Worm (Caenorhabditis elegans) whole organism, early embryonic: Measurements from ENCODE around the gene C14C10.2.

Source experiments
- B0310.2 ChIP-seq: sonication (generic microtip); optimal IDR thresholded peaks from 2 replicates; lab custom pipeline; 2016; ENCODE audit warnings: mild to moderate bottlenecking, missing genetic modification characterization, missing compliant biosample characterization
- F13C5.2 ChIP-seq: sonication (generic microtip); optimal IDR thresholded peaks from 2 replicates; lab custom pipeline; 2017; ENCODE audit warnings: mild to moderate bottlenecking, missing genetic modification characterization, inconsistent platforms, missing compliant biosample characterization
- aly-1 ChIP-seq: sonication (generic microtip); optimal IDR thresholded peaks from 2 replicates; lab custom pipeline; 2016; ENCODE audit warnings: missing genetic modification characterization, missing compliant biosample characterization
- ama-1 ChIP-seq: fragments of 150-350 bp; optimal IDR thresholded peaks from 2 replicates; lab custom pipeline; 2014
- ceh-13 ChIP-seq: fragments of 200-800 bp; sonication (Bioruptor generic); optimal IDR thresholded peaks from 2 replicates; lab custom pipeline; 2018; ENCODE audit warnings: mild to moderate bottlenecking, missing genetic modification characterization, missing compliant biosample characterization
- ceh-36 ChIP-seq: sonication (generic microtip); optimal IDR thresholded peaks from 2 replicates; lab custom pipeline; 2016; ENCODE audit warnings: missing genetic modification characterization, inconsistent platforms, missing compliant biosample characterization
- ets-7 ChIP-seq: sonication (generic microtip); optimal IDR thresholded peaks from 2 replicates; lab custom pipeline; 2016; ENCODE audit warnings: missing genotype, missing genetic modification characterization, missing compliant biosample characterization
- flt-1 ChIP-seq: fragments of 200-800 bp; sonication (Bioruptor generic); IDR thresholded peaks from 2 replicates; pipeline ENCODE4 v1.3.6; 2022; ENCODE audit warnings: missing genetic modification characterization, missing compliant biosample characterization
- hmbx-1 ChIP-seq: sonication (generic microtip); optimal IDR thresholded peaks from 2 replicates; lab custom pipeline; 2016; ENCODE audit warnings: mild to moderate bottlenecking, missing genetic modification characterization, missing compliant biosample characterization
- hmg-4 ChIP-seq: fragments of 200-800 bp; sonication (Bioruptor generic); optimal IDR thresholded peaks from 2 replicates; lab custom pipeline; 2018; ENCODE audit warnings: mild to moderate bottlenecking, missing genetic modification characterization, missing compliant biosample characterization
- hnd-1 ChIP-seq: sonication (generic microtip); optimal IDR thresholded peaks from 2 replicates; lab custom pipeline; 2016; ENCODE audit warnings: missing genetic modification characterization, missing compliant biosample characterization
- pes-1 ChIP-seq: fragments of 200-800 bp; sonication (Bioruptor generic); IDR thresholded peaks from 2 replicates; pipeline ENCODE4 v1.3.6; 2022; ENCODE audit warnings: missing genetic modification reagents, missing genetic modification characterization, missing compliant biosample characterization
- scrt-1 ChIP-seq: fragments of 200-800 bp; sonication (Bioruptor generic); IDR thresholded peaks from 2 replicates; pipeline ENCODE4 v1.3.6; 2022; ENCODE audit warnings: missing genetic modification characterization, missing compliant biosample characterization
- sea-1 ChIP-seq: fragments of 200-800 bp; sonication (Bioruptor generic); conservative IDR thresholded peaks from 2 replicates; pipeline ENCODE4 v1.3.6; 2022; ENCODE audit warnings: missing genetic modification characterization, missing compliant biosample characterization
- tbx-11 ChIP-seq: fragments of 200-800 bp; sonication (Bioruptor generic); IDR thresholded peaks from 2 replicates; pipeline ENCODE4 v1.3.6; 2022; ENCODE audit warnings: missing genetic modification characterization, missing compliant biosample characterization
- tbx-37 ChIP-seq: fragments of 200-800 bp; sonication (Bioruptor generic); conservative IDR thresholded peaks from 2 replicates; pipeline ENCODE4 v1.3.6; 2022; ENCODE audit warnings: missing genetic modification reagents, missing genetic modification characterization, missing compliant biosample characterization
- tra-4 ChIP-seq: sonication (generic microtip); optimal IDR thresholded peaks from 2 replicates; lab custom pipeline; 2017; ENCODE audit warnings: missing genetic modification characterization, missing compliant biosample characterization

C14C10.2 gene

DNA sequence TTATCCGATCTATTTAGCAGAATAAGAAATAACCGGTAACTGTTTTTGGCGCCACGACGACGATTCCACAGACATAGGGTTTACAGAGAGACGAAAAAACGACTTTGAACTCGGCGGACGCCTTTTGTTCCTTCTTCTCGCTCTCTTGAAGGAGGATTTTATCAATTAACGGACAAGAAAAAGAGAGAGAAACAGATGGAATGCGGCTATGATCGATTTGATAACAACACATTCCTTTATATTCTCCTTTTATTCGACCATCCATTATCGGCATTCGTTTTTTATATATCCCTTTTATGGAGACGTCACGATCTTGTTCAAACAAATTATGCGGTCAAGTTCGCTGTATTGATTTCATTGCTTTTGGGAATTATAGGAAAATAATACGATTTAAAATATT is 43.4 kb downstream of the C14C10.2 start:
- no peak for TF ChIP-seq ceh-13 (GFP tag; lab: Kevin White, UChicago)
- no peak for TF ChIP-seq ets-7 (tag; lab: Kevin White, UChicago)
- TF ChIP-seq hmg-4 (GFP tag; lab: Kevin White, UChicago) = no peak
- TF ChIP-seq tra-4 (tag; lab: Kevin White, UChicago) = no peak
- TF ChIP-seq tbx-37 (GFP tag; lab: Robert Waterston, UW) = no peak
- TF ChIP-seq ama-1 = no peak
- no peak for TF ChIP-seq hmbx-1 (tag; lab: Kevin White, UChicago)
- TF ChIP-seq hnd-1 (tag; lab: Kevin White, UChicago) = no peak
- TF ChIP-seq scrt-1 (GFP tag; lab: Robert Waterston, UW) = no peak
- no peak for TF ChIP-seq sea-1 (GFP tag; lab: Robert Waterston, UW)
- no peak for TF ChIP-seq B0310.2 (tag; lab: Kevin White, UChicago)
- TF ChIP-seq flt-1 (GFP tag; lab: Robert Waterston, UW) = no peak
- TF ChIP-seq F13C5.2 (tag; lab: Kevin White, UChicago) = no peak
- no peak for TF ChIP-seq pes-1 (GFP tag; lab: Robert Waterston, UW)
- TF ChIP-seq aly-1 (tag; lab: Kevin White, UChicago) = no peak
- no peak for TF ChIP-seq tbx-11
- no peak for TF ChIP-seq ceh-36 (tag; lab: Kevin White, UChicago)

DNA sequence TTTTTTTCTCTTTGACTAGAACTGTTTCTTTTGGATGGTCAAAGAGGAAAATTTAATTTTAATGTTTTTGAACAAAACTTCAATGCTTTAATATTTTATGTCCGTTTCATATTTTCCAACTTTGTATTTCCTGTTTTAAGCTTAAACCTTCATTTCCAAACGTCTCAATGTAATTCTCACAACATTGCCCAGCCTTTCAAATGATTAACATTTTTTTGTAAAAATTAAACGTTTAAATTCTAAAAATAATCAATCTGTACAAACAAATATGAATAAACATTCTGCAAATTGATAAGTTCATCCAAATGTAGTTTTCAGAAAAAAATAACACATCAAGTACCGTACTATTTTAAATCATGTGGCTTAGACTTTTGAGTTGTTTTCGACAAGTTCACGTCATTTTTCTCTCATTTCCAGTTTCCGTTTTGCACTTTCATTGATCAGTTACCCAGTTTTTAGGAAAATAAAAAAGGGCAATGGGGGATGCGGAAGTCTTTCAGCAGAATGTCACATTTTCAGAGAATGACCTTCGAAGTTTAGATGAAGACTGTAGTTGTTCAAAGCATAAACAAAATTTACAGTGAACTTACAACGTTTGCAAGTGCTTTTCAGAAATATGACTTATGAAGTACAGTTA is 49.5 kb downstream of the C14C10.2 start:
- TF ChIP-seq ceh-13 (GFP tag; lab: Kevin White, UChicago) = no peak

DNA sequence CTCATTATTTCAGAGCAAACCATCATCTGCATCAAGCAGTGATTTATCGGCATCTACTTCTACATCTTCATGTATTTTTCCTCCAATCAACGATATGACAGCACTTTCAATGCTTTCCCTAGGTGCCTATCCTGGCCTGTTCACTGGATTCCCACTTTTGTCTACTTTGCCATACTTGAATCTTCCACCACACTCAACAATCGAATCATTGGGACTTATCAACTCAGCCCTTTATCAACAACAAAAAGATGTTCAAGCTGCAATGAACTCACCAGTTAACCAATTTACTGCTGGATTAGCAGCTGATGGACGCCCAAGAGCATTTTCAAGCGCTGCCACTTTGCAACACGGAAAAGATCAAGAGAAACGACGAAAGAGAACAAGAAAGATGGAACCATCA is 51.1 kb downstream of the C14C10.2 start:
- TF ChIP-seq aly-1 (tag; lab: Kevin White, UChicago) (no peak), tbx-37 (GFP tag; lab: Robert Waterston, UW) (no peak), ets-7 (tag; lab: Kevin White, UChicago) (no peak), F13C5.2 (tag; lab: Kevin White, UChicago) (no peak), ceh-36 (tag; lab: Kevin White, UChicago) (no peak), ama-1 (no peak), B0310.2 (tag; lab: Kevin White, UChicago) (no peak), sea-1 (GFP tag; lab: Robert Waterston, UW) (no peak), hmbx-1 (tag; lab: Kevin White, UChicago) (no peak), tra-4 (tag; lab: Kevin White, UChicago) (no peak), pes-1 (GFP tag; lab: Robert Waterston, UW) (no peak), hnd-1 (tag; lab: Kevin White, UChicago) (no peak), flt-1 (GFP tag; lab: Robert Waterston, UW) (no peak), hmg-4 (GFP tag; lab: Kevin White, UChicago) (no peak), scrt-1 (GFP tag; lab: Robert Waterston, UW) (no peak), tbx-11 (no peak)
